Fruit fly (Drosophila melanogaster) whole organism, embryonic: ENCODE data around the gene CG12123.
A peak's percentile ranks its signal among the peaks of the same experiment; 100 is the strongest.

Source experiments
- ATbp ChIP-seq: fragments of 200-800 bp; sonication (Bioruptor generic); optimal IDR thresholded peaks from 2 replicates; lab custom pipeline; 2017; ENCODE audit warnings: missing biosample characterization, mild to moderate bottlenecking, missing genetic modification characterization, missing genetic modification reagents
- Atf-2 ChIP-seq: fragments of 200-800 bp; sonication (Bioruptor generic); optimal IDR thresholded peaks from 2 replicates; lab custom pipeline; 2016; ENCODE audit warnings: missing biosample characterization, missing genetic modification characterization
- CG10274 ChIP-seq: fragments of 200-800 bp; sonication (Bioruptor generic); optimal IDR thresholded peaks from 3 replicates; lab custom pipeline; 2017; ENCODE audit warnings: missing biosample characterization, mild to moderate bottlenecking, missing genetic modification characterization
- CG10979 ChIP-seq: fragments of 200-800 bp; sonication (Bioruptor generic); optimal IDR thresholded peaks from 2 replicates; lab custom pipeline; 2018; ENCODE audit warnings: missing biosample characterization, mild to moderate bottlenecking, missing genetic modification characterization, moderate library complexity
- CG11504 ChIP-seq: fragments of 200-800 bp; sonication (Bioruptor generic); optimal IDR thresholded peaks from 3 replicates; lab custom pipeline; 2019; ENCODE audit warnings: missing biosample characterization, mild to moderate bottlenecking, missing genetic modification characterization, moderate library complexity
- CG12155 ChIP-seq: fragments of 200-800 bp; sonication (Bioruptor generic); optimal IDR thresholded peaks from 3 replicates; lab custom pipeline; 2016; ENCODE audit warnings: missing biosample characterization, missing genetic modification characterization
- CG15269 ChIP-seq: fragments of 200-800 bp; sonication (Bioruptor generic); optimal IDR thresholded peaks from 2 replicates; lab custom pipeline; 2018; ENCODE audit warnings: missing biosample characterization, mild to moderate bottlenecking, missing genetic modification characterization, moderate library complexity
- CG17359 ChIP-seq: fragments of 200-800 bp; sonication (Bioruptor generic); optimal IDR thresholded peaks from 3 replicates; lab custom pipeline; 2018; ENCODE audit warnings: missing biosample characterization, mild to moderate bottlenecking, missing genetic modification characterization, moderate library complexity
- CG2120 ChIP-seq: fragments of 200-800 bp; sonication (Bioruptor generic); optimal IDR thresholded peaks from 3 replicates; lab custom pipeline; 2016; ENCODE audit warnings: missing biosample characterization, missing genetic modification characterization
- CG32772 ChIP-seq: fragments of 200-800 bp; sonication (Bioruptor generic); IDR thresholded peaks from 2 replicates; pipeline ENCODE4 v1.3.6; 2022; ENCODE audit warnings: missing biosample characterization, missing genetic modification characterization
- CG3281 ChIP-seq: fragments of 200-800 bp; sonication (Bioruptor generic); optimal IDR thresholded peaks from 3 replicates; lab custom pipeline; 2017; ENCODE audit warnings: missing biosample characterization, mild to moderate bottlenecking, missing genetic modification characterization
- CG4820 ChIP-seq: fragments of 200-800 bp; sonication (Bioruptor generic); optimal IDR thresholded peaks from 3 replicates; lab custom pipeline; 2016; ENCODE audit warnings: missing biosample characterization, missing genetic modification characterization
- CG4854 ChIP-seq: fragments of 200-800 bp; sonication (Bioruptor generic); optimal IDR thresholded peaks from 2 replicates; lab custom pipeline; 2016; ENCODE audit warnings: missing biosample characterization, missing genetic modification characterization, inconsistent platforms
- CG6272 ChIP-seq: fragments of 200-800 bp; sonication (Bioruptor generic); IDR thresholded peaks from 2 replicates; pipeline ENCODE4 v1.3.6; 2022; ENCODE audit warnings: missing biosample characterization, missing genetic modification characterization
- CG7839 ChIP-seq: fragments of 200-800 bp; sonication (Bioruptor generic); optimal IDR thresholded peaks from 3 replicates; lab custom pipeline; 2018; ENCODE audit warnings: missing biosample characterization, mild to moderate bottlenecking, missing genetic modification characterization, moderate library complexity
- CG8089 ChIP-seq: fragments of 200-800 bp; sonication (Bioruptor generic); optimal IDR thresholded peaks from 3 replicates; lab custom pipeline; 2016; ENCODE audit warnings: missing biosample characterization, missing genetic modification characterization
- CG8388 ChIP-seq: fragments of 200-800 bp; sonication (Bioruptor generic); optimal IDR thresholded peaks from 2 replicates; lab custom pipeline; 2019; ENCODE audit warnings: missing biosample characterization, mild to moderate bottlenecking, missing genetic modification characterization, moderate library complexity
- CG8944 ChIP-seq: fragments of 200-800 bp; sonication (Bioruptor generic); optimal IDR thresholded peaks from 3 replicates; lab custom pipeline; 2016; ENCODE audit warnings: missing biosample characterization, missing genetic modification characterization
- CG9215 ChIP-seq: fragments of 200-800 bp; sonication (Bioruptor generic); IDR thresholded peaks from 2 replicates; pipeline ENCODE4 v1.3.6; 2022; ENCODE audit warnings: missing biosample characterization, missing genetic modification characterization
- CG9609 ChIP-seq: fragments of 200-800 bp; sonication (Bioruptor generic); optimal IDR thresholded peaks from 3 replicates; lab custom pipeline; 2016; ENCODE audit warnings: missing biosample characterization, missing genetic modification characterization
- CG9932 ChIP-seq: fragments of 200-800 bp; sonication (Bioruptor generic); IDR thresholded peaks from 2 replicates; pipeline ENCODE4 v1.3.6; 2022; ENCODE audit warnings: missing biosample characterization, missing genetic modification characterization
- Chrac-16 ChIP-seq: fragments of 200-800 bp; sonication (Bioruptor generic); optimal IDR thresholded peaks from 3 replicates; lab custom pipeline; 2016; ENCODE audit warnings: missing biosample characterization, missing genetic modification characterization
- Gug ChIP-seq: fragments of 200-800 bp; sonication (Bioruptor generic); IDR thresholded peaks from 4 replicates; pipeline ENCODE4 v1.3.6; 2022; ENCODE audit warnings: missing biosample characterization, missing genetic modification characterization
- Hmr ChIP-seq: fragments of 200-800 bp; sonication (Bioruptor generic); optimal IDR thresholded peaks from 3 replicates; lab custom pipeline; 2017; ENCODE audit warnings: mild to moderate bottlenecking, missing biosample characterization, missing genetic modification reagents, missing genetic modification characterization
- Hr78 ChIP-seq, 2 experiments: fragments of 200-800 bp in 1 of 2; fragments of >200 bp in 1 of 2; sonication (Bioruptor generic) in 1 of 2; optimal IDR thresholded peaks; 2 replicates each; lab custom pipeline; 2017 to 2019; ENCODE audit warnings: missing biosample characterization in 2 of 2, missing genetic modification characterization in 2 of 2, mild to moderate bottlenecking in 1 of 2, moderate library complexity in 1 of 2
- Optix ChIP-seq: fragments of 200-800 bp; sonication (Bioruptor generic); IDR thresholded peaks from 3 replicates; pipeline ENCODE4 v1.3.6; 2022; ENCODE audit warnings: missing biosample characterization, missing genetic modification characterization
- PHDP ChIP-seq: fragments of 200-800 bp; sonication (Bioruptor generic); optimal IDR thresholded peaks from 3 replicates; lab custom pipeline; 2018; ENCODE audit warnings: missing biosample characterization, mild to moderate bottlenecking, missing genetic modification characterization, moderate library complexity
- Pdp1 ChIP-seq, 2 experiments: fragments of 200-800 bp; sonication (Bioruptor generic); optimal IDR thresholded peaks; 3 replicates each; lab custom pipeline; 2016; ENCODE audit warnings: missing biosample characterization in 2 of 2, missing genetic modification characterization in 2 of 2, mild to moderate bottlenecking in 1 of 2, moderate library complexity in 1 of 2
- Spps ChIP-seq: fragments of 200-800 bp; sonication (Bioruptor generic); optimal IDR thresholded peaks from 2 replicates; lab custom pipeline; 2018; ENCODE audit warnings: missing biosample characterization, mild to moderate bottlenecking, missing genetic modification characterization
- az2 ChIP-seq: fragments of 200-800 bp; sonication (Bioruptor generic); optimal IDR thresholded peaks from 3 replicates; lab custom pipeline; 2016; ENCODE audit warnings: missing biosample characterization, missing genetic modification characterization
- bsh ChIP-seq, 2 experiments: fragments of 200-800 bp; sonication (Bioruptor generic); optimal IDR thresholded peaks; 2 replicates each; lab custom pipeline; 2017 to 2018; ENCODE audit warnings: mild to moderate bottlenecking in 2 of 2, missing biosample characterization in 2 of 2, missing genetic modification characterization in 2 of 2, moderate library complexity in 1 of 2
- chif ChIP-seq, 2 experiments: fragments of 200-800 bp; sonication (Bioruptor generic); optimal IDR thresholded peaks; 3 replicates each; lab custom pipeline; 2016; ENCODE audit warnings: missing biosample characterization in 2 of 2, missing genetic modification characterization in 2 of 2
- chn ChIP-seq: fragments of 200-800 bp; sonication (Bioruptor generic); optimal IDR thresholded peaks from 2 replicates; lab custom pipeline; 2016; ENCODE audit warnings: missing biosample characterization, missing genetic modification characterization
- en ChIP-seq: fragments of 200-800 bp; sonication (Bioruptor generic); optimal IDR thresholded peaks from 2 replicates; lab custom pipeline; 2016; ENCODE audit warnings: missing biosample characterization, missing genetic modification characterization
- eve ChIP-seq, 2 experiments: fragments of >200 bp; optimal IDR thresholded peaks; 2 replicates each; lab custom pipeline; 2017; ENCODE audit warnings: missing biosample characterization in 2 of 2, missing genetic modification characterization in 2 of 2
- gem ChIP-seq: fragments of 200-800 bp; sonication (Bioruptor generic); optimal IDR thresholded peaks from 2 replicates; lab custom pipeline; 2019; ENCODE audit warnings: missing biosample characterization, mild to moderate bottlenecking, missing genetic modification characterization, moderate library complexity
- grau ChIP-seq: fragments of 200-800 bp; optimal IDR thresholded peaks from 3 replicates; lab custom pipeline; 2019; ENCODE audit warnings: missing biosample characterization, mild to moderate bottlenecking, missing genetic modification characterization, moderate library complexity
- h ChIP-seq: fragments of >200 bp; optimal IDR thresholded peaks from 2 replicates; lab custom pipeline; 2017
- ind ChIP-seq: fragments of 200-800 bp; sonication (Bioruptor generic); optimal IDR thresholded peaks from 3 replicates; lab custom pipeline; 2016; ENCODE audit warnings: missing biosample characterization, missing genetic modification characterization
- lab ChIP-seq: fragments of 200-800 bp; sonication (Bioruptor generic); optimal IDR thresholded peaks from 3 replicates; lab custom pipeline; 2017; ENCODE audit warnings: missing biosample characterization, missing genetic modification characterization, mild to moderate bottlenecking, moderate library complexity, missing genetic modification reagents
- mam ChIP-seq: fragments of 200-800 bp; sonication (Bioruptor generic); optimal IDR thresholded peaks from 3 replicates; lab custom pipeline; 2016; ENCODE audit warnings: missing biosample characterization, missing genetic modification characterization
- nom ChIP-seq: fragments of 200-800 bp; sonication (Bioruptor generic); optimal IDR thresholded peaks from 2 replicates; lab custom pipeline; 2017; ENCODE audit warnings: missing biosample characterization, missing genetic modification characterization, mild to moderate bottlenecking, moderate library complexity, missing genetic modification reagents
- prd ChIP-seq, 3 experiments: fragments of >200 bp in 2 of 3; fragments of 200-800 bp in 1 of 3; sonication (Bioruptor generic) in 1 of 3; optimal IDR thresholded peaks in 2 of 3; IDR thresholded peaks in 1 of 3; 2 replicates in 2 of 3; 3 replicates in 1 of 3; pipeline versions ENCODE4 v1.3.6 to Lab custom; 2017 to 2022; ENCODE audit warnings: missing biosample characterization in 1 of 3, missing genetic modification characterization in 1 of 3
- rib ChIP-seq: fragments of 200-800 bp; sonication (Bioruptor generic); IDR thresholded peaks from 2 replicates; pipeline ENCODE4 v1.3.6; 2022; ENCODE audit warnings: missing biosample characterization, missing genetic modification characterization
- tin ChIP-seq: fragments of 200-800 bp; sonication (Bioruptor generic); optimal IDR thresholded peaks from 3 replicates; lab custom pipeline; 2016; ENCODE audit warnings: missing biosample characterization, missing genetic modification characterization
- tio ChIP-seq: fragments of 200-800 bp; sonication (Bioruptor generic); optimal IDR thresholded peaks from 2 replicates; lab custom pipeline; 2017; ENCODE audit warnings: missing biosample characterization, missing genetic modification characterization, inconsistent platforms
- tll ChIP-seq, 2 experiments: fragments of 200-800 bp in 1 of 2; fragments of >200 bp in 1 of 2; sonication (Bioruptor generic) in 1 of 2; optimal IDR thresholded peaks; 2 replicates each; lab custom pipeline; 2017 to 2019; ENCODE audit warnings: missing biosample characterization in 2 of 2, missing genetic modification characterization in 2 of 2, mild to moderate bottlenecking in 1 of 2, moderate library complexity in 1 of 2
- tx ChIP-seq: fragments of 200-800 bp; sonication (Bioruptor generic); optimal IDR thresholded peaks from 2 replicates; lab custom pipeline; 2016; ENCODE audit warnings: missing biosample characterization, missing genetic modification characterization

CG12123 gene

dm6 chrX:8491452-8492046 is 49.4 kb upstream of the CG12123 start (continued):
- peak; percentile 33 for TF ChIP-seq CG11504 (tag; lab: Kevin White, UChicago)
- peak; percentile 5 for TF ChIP-seq CG12155 (GFP tag; lab: Kevin White, UChicago)
- TF ChIP-seq en (GFP tag; lab: Kevin White, UChicago) = no peak
- TF ChIP-seq Atf-2 = peak; percentile 28
- TF ChIP-seq tin (GFP tag; lab: Kevin White, UChicago) = peak; percentile 20
- TF ChIP-seq nom (GFP tag; lab: Kevin White, UChicago) = peak; percentile 28
- no peak for TF ChIP-seq rib (GFP tag; lab: Robert Waterston, UW)
- peak; percentile 17 for TF ChIP-seq chn (GFP tag; lab: Kevin White, UChicago)
- peak; percentile 14 for TF ChIP-seq CG10979 (tag; lab: Kevin White, UChicago)
- TF ChIP-seq Pdp1 (GFP tag; optimal IDR thresholded peaks at IDR 0.05; lab: Kevin White, UChicago) = peak; percentile 17 to 18
- TF ChIP-seq grau (tag; lab: Kevin White, UChicago) = peak; percentile 16
- peak in 1 of 2 experiments; percentile 54 for TF ChIP-seq eve (GFP tag; optimal IDR thresholded peaks at IDR 0.05; lab: Kevin White, UChicago)
- TF ChIP-seq CG2120 (GFP tag; lab: Kevin White, UChicago) = peak; percentile 36
- TF ChIP-seq CG3281 (GFP tag; lab: Kevin White, UChicago) = peak; percentile 5
- TF ChIP-seq Chrac-16 (GFP tag; lab: Kevin White, UChicago) = peak; percentile 4
- TF ChIP-seq CG9932 (GFP tag; lab: Robert Waterston, UW) = peak; percentile 25; the same call in 1 of the 2 replicates
- TF ChIP-seq CG4820 = peak; percentile 28
- TF ChIP-seq Hmr (GFP tag; lab: Kevin White, UChicago) = peak; percentile 13
- TF ChIP-seq tll (GFP tag; optimal IDR thresholded peaks at IDR 0.05; lab: Kevin White, UChicago) = no peak
- TF ChIP-seq ind (GFP tag; lab: Kevin White, UChicago) = peak; percentile 32
- TF ChIP-seq Hr78 (GFP tag; optimal IDR thresholded peaks at IDR 0.05; lab: Kevin White, UChicago) = no peak
- TF ChIP-seq gem (tag; lab: Kevin White, UChicago) = peak; percentile 38
- peak; percentile 7 for TF ChIP-seq CG10274 (GFP tag; lab: Kevin White, UChicago)
- peak; percentile 6 for TF ChIP-seq CG9609
- TF ChIP-seq CG9215 (GFP tag; lab: Robert Waterston, UW) = 0 out of 2 replicates have a peak, but pooled peaks have one; percentile 19
- peak; percentile 16 for TF ChIP-seq CG8944 (GFP tag; lab: Kevin White, UChicago)
- peak; percentile 38 for TF ChIP-seq az2
- TF ChIP-seq CG17359 = peak; percentile 23
- TF ChIP-seq mam = peak; percentile 30
- peak; percentile 24 for TF ChIP-seq CG7839 (tag; lab: Kevin White, UChicago)
- peak; percentile 10 for TF ChIP-seq PHDP (tag; lab: Kevin White, UChicago)
- no peak for TF ChIP-seq CG32772 (GFP tag; lab: Robert Waterston, UW)
- TF ChIP-seq tx (GFP tag; lab: Kevin White, UChicago) = no peak
- no peak for TF ChIP-seq prd (optimal IDR thresholded peaks at IDR 0.05; lab: Kevin White, UChicago)
- TF ChIP-seq prd (GFP tag; IDR thresholded peaks at IDR 0.05; lab: Robert Waterston, UW) = peak; percentile 27; the same call in 1 of the 3 replicates
- 0 out of 2 replicates have a peak, but pooled peaks have one; percentile 12 for TF ChIP-seq CG6272 (GFP tag; lab: Robert Waterston, UW)
- peak; percentile 27; the same call in 1 of the 4 replicates for TF ChIP-seq Gug (GFP tag; lab: Robert Waterston, UW)
- peak in 1 of 2 experiments; percentile 20 for TF ChIP-seq chif (GFP tag; optimal IDR thresholded peaks at IDR 0.05; lab: Kevin White, UChicago)
- TF ChIP-seq CG15269 (tag; lab: Kevin White, UChicago) = peak; percentile 7
- peak; percentile 14 for TF ChIP-seq lab (GFP tag; lab: Kevin White, UChicago)
- no peak for TF ChIP-seq h (lab: Kevin White, UChicago)
- TF ChIP-seq bsh (GFP tag; optimal IDR thresholded peaks at IDR 0.05; lab: Kevin White, UChicago) = peak in 1 of 2 experiments; percentile 56
- 0 out of 3 replicates have a peak, but pooled peaks have one; percentile 21 for TF ChIP-seq Optix
- no peak for TF ChIP-seq CG8388
- peak; percentile 30 for TF ChIP-seq CG8089 (GFP tag; lab: Kevin White, UChicago)
- TF ChIP-seq ATbp (GFP tag; lab: Kevin White, UChicago) = peak; percentile 25
- peak; percentile 38 for TF ChIP-seq tio (GFP tag; lab: Kevin White, UChicago)
- TF ChIP-seq CG4854 = no peak
- no peak for TF ChIP-seq Spps
